Worm (Caenorhabditis elegans): ENCODE results near the gene frpr-21.

The frpr-21 gene

DNA sequence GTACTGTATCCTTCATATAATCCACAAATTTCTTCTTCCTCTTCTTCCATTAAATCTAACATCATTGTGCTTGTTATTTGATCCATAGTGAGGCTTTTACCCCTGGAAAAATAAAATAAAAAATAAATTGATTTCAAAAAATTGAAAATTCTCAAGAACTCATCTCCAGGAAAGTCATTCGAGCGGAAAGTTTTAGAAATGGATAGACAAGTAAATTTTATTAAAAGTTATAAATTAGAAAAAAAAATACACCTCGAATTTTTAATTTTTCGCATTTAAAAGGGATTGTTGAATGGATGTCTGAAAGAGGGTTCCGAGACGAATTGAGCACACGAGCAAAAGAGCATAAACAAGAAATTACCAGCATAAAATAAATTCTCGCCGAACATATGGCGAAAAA is at the start of gene frpr-21:
frpr-21 (minus strand) TSS at position 101 of the 400 bp plus-strand sequence.
- TF ChIP-seq egl-44 (GFP tag; IDR thresholded peaks at IDR 0.05) (no peak), T07F8.4 (tag; optimal IDR thresholded peaks at IDR 0.05) (no peak), nhr-27 (tag; optimal IDR thresholded peaks at IDR 0.05) (no peak), let-526 (GFP tag; IDR thresholded peaks at IDR 0.05) (no peak)

DNA sequence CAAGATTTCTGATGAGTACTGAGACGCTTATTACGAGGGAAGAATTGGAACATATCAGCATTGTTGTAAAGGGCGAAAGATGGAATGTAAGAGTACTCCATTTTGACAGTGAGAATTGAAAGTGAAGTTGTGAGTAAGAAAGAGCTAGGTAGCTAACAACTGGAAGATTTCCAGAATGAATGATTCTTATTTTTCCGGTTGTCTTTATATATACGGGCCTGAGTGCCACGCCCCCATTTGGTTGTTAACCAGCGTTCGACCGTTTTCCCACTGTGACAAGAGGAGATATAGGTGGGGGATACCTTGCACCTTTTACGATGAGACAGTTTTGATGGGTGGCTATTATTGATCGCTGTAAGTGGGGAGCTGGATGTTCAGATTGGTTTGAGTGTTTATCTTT is 49.4 kb upstream of the frpr-21 start, which contains the start of gene ZK666.1:
ZK666.1 (minus strand) TSS at position 101 of the 400 bp plus-strand sequence.
- TF ChIP-seq bed-2 (GFP tag; IDR thresholded peaks at IDR 0.05), result no peak
- TF ChIP-seq Y53F4B.3 (GFP tag; IDR thresholded peaks at IDR 0.05), result no peak
- no peak for TF ChIP-seq madf-6 (GFP tag; IDR thresholded peaks at IDR 0.05)
- TF ChIP-seq nhr-120 (GFP tag; IDR thresholded peaks at IDR 0.05), result no peak
- no peak for TF ChIP-seq tlf-1 (GFP tag; optimal IDR thresholded peaks at IDR 0.05)
- TF ChIP-seq F39B2.1 (GFP tag; IDR thresholded peaks at IDR 0.05), result no peak
- TF ChIP-seq unc-130 (GFP tag; optimal IDR thresholded peaks at IDR 0.05), result no peak
- no peak for TF ChIP-seq F10E7.11 (tag; optimal IDR thresholded peaks at IDR 0.05)
- TF ChIP-seq lsl-1 (GFP tag; optimal IDR thresholded peaks at IDR 0.05), result no peak
- TF ChIP-seq sea-2 (GFP tag; IDR thresholded peaks at IDR 0.05), result no peak
- TF ChIP-seq T26A5.8 (tag; optimal IDR thresholded peaks at IDR 0.05), result no peak
- TF ChIP-seq C17E4.6 (GFP tag; IDR thresholded peaks at IDR 0.05), result no peak
- TF ChIP-seq zim-3 (tag; optimal IDR thresholded peaks at IDR 0.05), result no peak

DNA sequence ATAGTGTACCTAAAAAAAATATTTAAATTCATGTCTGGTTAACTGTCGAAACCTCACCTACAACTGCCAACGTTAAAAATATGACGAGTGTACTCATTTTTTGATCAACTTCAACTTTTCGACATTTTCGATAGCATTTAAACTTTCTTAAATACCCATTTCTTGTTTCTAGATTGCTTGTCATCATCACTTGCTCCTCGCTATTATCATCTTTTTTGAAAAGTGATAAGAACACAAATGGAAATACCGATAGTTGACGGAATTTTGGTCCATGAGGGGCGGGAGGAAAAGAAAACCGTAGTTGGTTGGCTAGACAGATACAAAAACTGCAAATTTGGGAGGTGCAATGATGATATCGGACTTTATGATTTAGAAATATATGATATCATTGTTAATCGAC is 48.3 kb upstream of the frpr-21 start, which contains the start of gene clec-143:
clec-143 (minus strand) TSS at position 139 of the 400 bp plus-strand sequence.
- TF ChIP-seq ztf-18 (tag; optimal IDR thresholded peaks at IDR 0.05), result no peak
- no peak for TF ChIP-seq F57C9.4 (tag; optimal IDR thresholded peaks at IDR 0.05)
- TF ChIP-seq lin-35 (GFP tag; optimal IDR thresholded peaks at IDR 0.05), result no peak
- TF ChIP-seq nhr-80 (tag; optimal IDR thresholded peaks at IDR 0.05), result peak; percentile 61
- TF ChIP-seq C17E4.6 (GFP tag; IDR thresholded peaks at IDR 0.05), result no peak

ce11 chrII:10466552-10466951 is 44.7 kb upstream of the frpr-21 start, which contains the start of gene tnc-2:
Gene tnc-2, plus strand, starts transcription at chrII:10466852.
- TF ChIP-seq F39B2.1 (GFP tag; IDR thresholded peaks at IDR 0.05) (no peak), snpc-1.3 (tag; optimal IDR thresholded peaks at IDR 0.05; ENCODE audit: insufficient read depth) (no peak), pbrm-1 (GFP tag; IDR thresholded peaks at IDR 0.05) (no peak), sdz-38 (tag; optimal IDR thresholded peaks at IDR 0.05) (no peak), hlh-26 (GFP tag; conservative IDR thresholded peaks at IDR 0.05) (no peak), nhr-120 (GFP tag; IDR thresholded peaks at IDR 0.05) (no peak), madf-8 (GFP tag; conservative IDR thresholded peaks at IDR 0.05) (no peak), ceh-27 (GFP tag; optimal IDR thresholded peaks at IDR 0.05) (no peak), atf-7 (tag; optimal IDR thresholded peaks at IDR 0.05) (no peak)

DNA sequence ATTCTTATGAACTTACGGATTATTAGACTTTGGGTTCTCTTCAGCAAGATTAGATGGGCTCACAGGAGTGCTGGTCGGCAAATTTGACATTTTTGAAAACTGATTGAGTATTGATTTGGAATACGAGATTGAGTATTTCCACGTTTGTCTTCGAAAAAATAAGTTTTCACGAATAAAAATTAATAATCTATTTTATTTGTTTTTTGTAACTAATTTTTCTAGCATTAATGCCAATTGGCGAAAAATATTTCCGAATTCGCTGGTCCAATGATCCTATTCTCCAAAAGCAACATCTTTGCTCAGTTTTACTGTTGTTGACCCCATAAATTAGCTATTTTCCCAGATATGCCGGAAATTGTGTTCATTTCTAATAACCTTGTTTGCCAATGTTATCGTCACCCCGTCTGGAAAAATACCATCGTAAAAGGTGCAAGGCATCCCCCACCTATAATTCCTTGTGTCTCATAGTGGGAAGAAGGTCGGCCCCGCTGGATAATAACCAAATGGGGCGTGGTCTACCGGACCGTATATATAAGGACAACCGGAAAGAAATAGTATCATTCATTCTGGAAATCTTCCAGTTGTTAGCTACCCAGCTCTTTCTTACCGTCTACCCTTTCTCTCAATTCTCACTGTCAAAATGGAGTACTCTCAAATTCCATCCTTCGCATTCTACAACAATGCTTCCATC is 42.5 kb upstream of the frpr-21 start, which contains the start of the genes ZK673.6 and sdz-37:
ZK673.6 (minus strand) TSS at position 101 of the 691 bp plus-strand sequence.
sdz-37 (plus strand) TSS at position 641 of the 691 bp plus-strand sequence.
- TF ChIP-seq ztf-26 (tag; optimal IDR thresholded peaks at IDR 0.05) (no peak), hsf-1 (GFP tag; IDR thresholded peaks at IDR 0.05) (no peak), gei-17 (GFP tag; optimal IDR thresholded peaks at IDR 0.05) (no peak), F55B11.4 (tag; optimal IDR thresholded peaks at IDR 0.05; ENCODE audit: borderline replicate concordance, insufficient read depth) (no peak), lsy-27 (tag; optimal IDR thresholded peaks at IDR 0.05; ENCODE audit: borderline replicate concordance, insufficient read depth) (no peak), lsl-1 (GFP tag; optimal IDR thresholded peaks at IDR 0.05) (no peak), bed-1 (GFP tag; IDR thresholded peaks at IDR 0.05) (no peak)

Data from whole organism, young adult.